Worm (Caenorhabditis elegans) whole organism, young adult: ENCODE results near the gene btb-2.

ENCODE experiments used
- F57C9.4 ChIP-seq: sonication (generic microtip); optimal IDR thresholded peaks from 2 replicates; lab custom pipeline; 2017; ENCODE audit warnings: mild to moderate bottlenecking, missing genetic modification characterization, missing compliant biosample characterization
- ekl-4 ChIP-seq: fragments of 200-800 bp; sonication (Bioruptor generic); IDR thresholded peaks from 2 replicates; pipeline ENCODE4 v1.3.6; 2022; ENCODE audit warnings: missing genetic modification reagents, missing genetic modification characterization, missing compliant biosample characterization
- snpc-4 ChIP-seq, 5 experiments: fragments of 150-350 bp in 1 of 5; sonication (generic microtip) in 4 of 5; optimal IDR thresholded peaks; 2 replicates each; lab custom pipeline; 2014 to 2018; ENCODE audit warnings: missing genetic modification characterization in 5 of 5, missing biosample characterization in 3 of 5, antibody characterized with exemption in 2 of 5, mild to moderate bottlenecking in 2 of 5, missing compliant biosample characterization in 2 of 5, missing genotype in 2 of 5, moderate library complexity in 2 of 5, missing genetic modification reagents in 1 of 5

ce11 chrII:6422812-6423211 is 21.1 kb downstream of the btb-2 start, which contains the start of gene K03H9.3:
- no peak for TF ChIP-seq ekl-4 (GFP tag; lab: Robert Waterston, UW)
- TF ChIP-seq snpc-4 (GFP tag; optimal IDR thresholded peaks at IDR 0.05; lab: Kevin White, UChicago): no peak
- TF ChIP-seq snpc-4 (tag; optimal IDR thresholded peaks at IDR 0.05; lab: Kevin White, UChicago): no peak
- no peak for TF ChIP-seq F57C9.4 (tag; lab: Kevin White, UChicago)
